Fruit fly (Drosophila melanogaster) whole organism, wandering third instar larva: Measurements from ENCODE around the gene spir.
A peak's percentile ranks its signal among the peaks of the same experiment; 100 is the strongest.

ENCODE experiments used
- Abd-B ChIP-seq: fragments of >200 bp; optimal IDR thresholded peaks from 2 replicates; lab custom pipeline; 2017; ENCODE audit warnings: missing biosample characterization, missing genetic modification characterization
- CG9705 ChIP-seq: fragments of 200-800 bp; sonication (Bioruptor generic); optimal IDR thresholded peaks from 2 replicates; lab custom pipeline; 2018; ENCODE audit warnings: missing biosample characterization, mild to moderate bottlenecking, missing genetic modification characterization
- Hr83 ChIP-seq: fragments of 200-300 bp; sonication (Bioruptor generic); optimal IDR thresholded peaks from 2 replicates; lab custom pipeline; 2016; ENCODE audit warnings: missing biosample characterization, mild to moderate bottlenecking, missing genetic modification characterization, moderate library complexity; ENCODE audit not compliant: poor library complexity, severe bottlenecking
- Myc ChIP-seq: fragments of >200 bp; optimal IDR thresholded peaks from 2 replicates; lab custom pipeline; 2017
- br ChIP-seq: fragments of 200-800 bp; sonication (Bioruptor generic); optimal IDR thresholded peaks from 2 replicates; lab custom pipeline; 2016; ENCODE audit warnings: missing biosample characterization, missing genetic modification characterization
- brk ChIP-seq: fragments of 200-800 bp; sonication (Bioruptor generic); optimal IDR thresholded peaks from 2 replicates; lab custom pipeline; 2016; ENCODE audit warnings: missing biosample characterization, mild to moderate bottlenecking, missing genetic modification characterization
- dl ChIP-seq, 2 experiments: fragments of 175-275, 200-275 bp in 1 of 2; fragments of 200-275 bp in 1 of 2; sonication (Bioruptor generic); optimal IDR thresholded peaks; lab custom pipeline; 2018; ENCODE audit warnings: mild to moderate bottlenecking in 2 of 2, missing biosample characterization in 2 of 2, missing genetic modification characterization in 2 of 2, moderate library complexity in 2 of 2; ENCODE audit not compliant: partially characterized antibody in 2 of 2, insufficient read depth in 1 of 2
- foxo ChIP-seq, 2 experiments: fragments of 200-800 bp; sonication (Bioruptor generic); optimal IDR thresholded peaks; 2 replicates in 1 of 2; 3 replicates in 1 of 2; lab custom pipeline; 2016 to 2017; ENCODE audit warnings: missing biosample characterization in 2 of 2, missing genetic modification characterization in 2 of 2
- h ChIP-seq: fragments of 200-800 bp; sonication (Bioruptor generic); optimal IDR thresholded peaks from 3 replicates; lab custom pipeline; 2016; ENCODE audit warnings: missing biosample characterization, mild to moderate bottlenecking, missing genetic modification characterization
- usp ChIP-seq: fragments of >200 bp; optimal IDR thresholded peaks from 2 replicates; lab custom pipeline; 2017; ENCODE audit warnings: missing biosample characterization, missing genetic modification characterization

DNA sequence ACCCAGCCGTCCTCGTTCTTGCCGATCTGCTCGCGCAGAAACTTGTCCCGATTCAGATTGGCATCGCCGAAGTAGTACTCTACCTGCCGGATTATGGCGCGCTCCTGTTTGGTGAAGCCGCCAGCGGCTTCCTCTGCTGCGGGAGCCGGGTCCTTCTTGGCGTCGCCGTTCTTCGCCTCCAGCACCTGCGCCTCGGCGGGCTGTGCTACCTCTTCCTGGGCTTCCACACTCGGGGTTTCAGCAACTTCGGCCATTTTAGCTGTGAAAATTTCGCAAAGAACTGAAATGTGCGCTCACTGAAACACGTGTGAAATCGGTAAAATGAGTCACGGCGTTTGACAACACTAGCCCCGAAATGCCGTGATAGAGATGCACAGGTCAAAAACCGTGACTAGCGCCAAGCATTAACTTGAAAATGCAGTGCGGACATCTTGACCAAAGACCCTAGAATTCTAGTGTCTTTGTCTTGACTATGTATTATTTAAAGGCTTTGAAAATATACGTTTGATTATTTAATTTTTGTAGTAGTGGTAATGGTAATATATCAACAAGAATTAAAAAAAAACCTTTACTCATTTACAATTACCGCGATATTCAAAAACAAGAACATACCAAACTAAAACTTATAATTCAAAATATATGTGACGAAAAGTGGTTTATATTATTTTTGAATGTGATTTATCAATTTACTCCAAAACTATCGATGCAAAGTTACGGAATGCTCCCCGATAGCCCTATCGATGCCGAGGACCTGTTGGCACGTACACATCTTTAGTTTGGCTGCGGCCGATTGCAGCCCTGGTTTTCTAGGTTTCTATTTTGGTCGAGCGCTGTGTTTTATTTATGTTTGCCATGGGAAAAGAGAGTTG, 38.9 kb downstream of the spir start, which contains the start of the genes La and RtGEF:
- TF ChIP-seq usp (GFP tag; lab: Kevin White, UChicago) (no peak), dl (GFP tag; optimal IDR thresholded peaks at IDR 0.05; lab: Kevin White, UChicago; ENCODE audit: insufficient read depth in 1 of 2, partially characterized antibody in 2 of 2) (no peak), brk (GFP tag; lab: Kevin White, UChicago) (no peak), Abd-B (GFP tag; lab: Kevin White, UChicago) (no peak), Myc (lab: Kevin White, UChicago) (peak; percentile 86), h (GFP tag; lab: Kevin White, UChicago) (peak; percentile 53), CG9705 (peak; percentile 20), Hr83 (peak; percentile 78), foxo (GFP tag; optimal IDR thresholded peaks at IDR 0.05; lab: Kevin White, UChicago) (peak in 1 of 2 experiments; percentile 63), br (peak; percentile 35)
